Worm (Caenorhabditis elegans) whole organism, early embryonic: Measurements from ENCODE around the gene pho-5.

ENCODE experiments used
- B0310.2 ChIP-seq: sonication (generic microtip); optimal IDR thresholded peaks from 2 replicates; lab custom pipeline; 2016; ENCODE audit warnings: mild to moderate bottlenecking, missing genetic modification characterization, missing compliant biosample characterization
- F13C5.2 ChIP-seq: sonication (generic microtip); optimal IDR thresholded peaks from 2 replicates; lab custom pipeline; 2017; ENCODE audit warnings: mild to moderate bottlenecking, missing genetic modification characterization, inconsistent platforms, missing compliant biosample characterization
- aly-1 ChIP-seq: sonication (generic microtip); optimal IDR thresholded peaks from 2 replicates; lab custom pipeline; 2016; ENCODE audit warnings: missing genetic modification characterization, missing compliant biosample characterization
- ama-1 ChIP-seq: fragments of 150-350 bp; optimal IDR thresholded peaks from 2 replicates; lab custom pipeline; 2014
- ceh-13 ChIP-seq: fragments of 200-800 bp; sonication (Bioruptor generic); optimal IDR thresholded peaks from 2 replicates; lab custom pipeline; 2018; ENCODE audit warnings: mild to moderate bottlenecking, missing genetic modification characterization, missing compliant biosample characterization
- ceh-36 ChIP-seq: sonication (generic microtip); optimal IDR thresholded peaks from 2 replicates; lab custom pipeline; 2016; ENCODE audit warnings: missing genetic modification characterization, inconsistent platforms, missing compliant biosample characterization
- ets-7 ChIP-seq: sonication (generic microtip); optimal IDR thresholded peaks from 2 replicates; lab custom pipeline; 2016; ENCODE audit warnings: missing genotype, missing genetic modification characterization, missing compliant biosample characterization
- flt-1 ChIP-seq: fragments of 200-800 bp; sonication (Bioruptor generic); IDR thresholded peaks from 2 replicates; pipeline ENCODE4 v1.3.6; 2022; ENCODE audit warnings: missing genetic modification characterization, missing compliant biosample characterization
- hmbx-1 ChIP-seq: sonication (generic microtip); optimal IDR thresholded peaks from 2 replicates; lab custom pipeline; 2016; ENCODE audit warnings: mild to moderate bottlenecking, missing genetic modification characterization, missing compliant biosample characterization
- hmg-4 ChIP-seq: fragments of 200-800 bp; sonication (Bioruptor generic); optimal IDR thresholded peaks from 2 replicates; lab custom pipeline; 2018; ENCODE audit warnings: mild to moderate bottlenecking, missing genetic modification characterization, missing compliant biosample characterization
- hnd-1 ChIP-seq: sonication (generic microtip); optimal IDR thresholded peaks from 2 replicates; lab custom pipeline; 2016; ENCODE audit warnings: missing genetic modification characterization, missing compliant biosample characterization
- pes-1 ChIP-seq: fragments of 200-800 bp; sonication (Bioruptor generic); IDR thresholded peaks from 2 replicates; pipeline ENCODE4 v1.3.6; 2022; ENCODE audit warnings: missing genetic modification reagents, missing genetic modification characterization, missing compliant biosample characterization
- scrt-1 ChIP-seq: fragments of 200-800 bp; sonication (Bioruptor generic); IDR thresholded peaks from 2 replicates; pipeline ENCODE4 v1.3.6; 2022; ENCODE audit warnings: missing genetic modification characterization, missing compliant biosample characterization
- sea-1 ChIP-seq: fragments of 200-800 bp; sonication (Bioruptor generic); conservative IDR thresholded peaks from 2 replicates; pipeline ENCODE4 v1.3.6; 2022; ENCODE audit warnings: missing genetic modification characterization, missing compliant biosample characterization
- tbx-11 ChIP-seq: fragments of 200-800 bp; sonication (Bioruptor generic); IDR thresholded peaks from 2 replicates; pipeline ENCODE4 v1.3.6; 2022; ENCODE audit warnings: missing genetic modification characterization, missing compliant biosample characterization
- tbx-37 ChIP-seq: fragments of 200-800 bp; sonication (Bioruptor generic); conservative IDR thresholded peaks from 2 replicates; pipeline ENCODE4 v1.3.6; 2022; ENCODE audit warnings: missing genetic modification reagents, missing genetic modification characterization, missing compliant biosample characterization
- tra-4 ChIP-seq: sonication (generic microtip); optimal IDR thresholded peaks from 2 replicates; lab custom pipeline; 2017; ENCODE audit warnings: missing genetic modification characterization, missing compliant biosample characterization

Gene pho-5

ce11 chrIII:7281179-7281578 is 4.5 kb downstream of the pho-5 start, which contains the start of gene B0361.3:
TSS of gene B0361.3 (plus strand) at chrIII:7281462.
- TF ChIP-seq tbx-37 (no peak), hmbx-1 (tag; lab: Kevin White, UChicago) (no peak), scrt-1 (GFP tag; lab: Robert Waterston, UW) (no peak), ceh-36 (tag; lab: Kevin White, UChicago) (no peak), pes-1 (GFP tag; lab: Robert Waterston, UW) (no peak), F13C5.2 (no peak), flt-1 (GFP tag; lab: Robert Waterston, UW) (no peak), hnd-1 (no peak), B0310.2 (no peak), aly-1 (tag; lab: Kevin White, UChicago) (no peak), ceh-13 (no peak), sea-1 (no peak), hmg-4 (GFP tag; lab: Kevin White, UChicago) (no peak), tra-4 (no peak), tbx-11 (no peak), ets-7 (no peak), ama-1 (lab: Kevin White, UChicago) (no peak)

ce11 chrIII:7278491-7278890 is 7.2 kb downstream of the pho-5 start:
- TF ChIP-seq ceh-13 (no peak), sea-1 (no peak), hmbx-1 (tag; lab: Kevin White, UChicago) (no peak), hmg-4 (GFP tag; lab: Kevin White, UChicago) (no peak), B0310.2 (no peak), tra-4 (no peak), ama-1 (lab: Kevin White, UChicago) (no peak), pes-1 (GFP tag; lab: Robert Waterston, UW) (no peak), aly-1 (tag; lab: Kevin White, UChicago) (no peak), ceh-36 (tag; lab: Kevin White, UChicago) (no peak), tbx-37 (no peak), hnd-1 (no peak), scrt-1 (GFP tag; lab: Robert Waterston, UW) (no peak), F13C5.2 (no peak), flt-1 (GFP tag; lab: Robert Waterston, UW) (no peak), ets-7 (no peak), tbx-11 (no peak)

ce11 chrIII:7277228-7277627 is 8.5 kb downstream of the pho-5 start, which contains the start of the genes spot-1 and B0361.11:
TSS of gene spot-1 (minus strand) at chrIII:7277274.
TSS of gene B0361.11 (plus strand) at chrIII:7277599.
- TF ChIP-seq hmbx-1 (tag; lab: Kevin White, UChicago): no peak
- TF ChIP-seq scrt-1 (GFP tag; lab: Robert Waterston, UW): no peak
- TF ChIP-seq sea-1: no peak
- TF ChIP-seq hmg-4 (GFP tag; lab: Kevin White, UChicago): no peak
- TF ChIP-seq flt-1 (GFP tag; lab: Robert Waterston, UW): no peak

ce11 chrIII:7275296-7275695 is 10.4 kb downstream of the pho-5 start, which contains the start of gene psd-1:
TSS of gene psd-1 (minus strand) at chrIII:7275396.
- TF ChIP-seq sea-1: no peak
- TF ChIP-seq flt-1 (GFP tag; lab: Robert Waterston, UW): no peak
- no peak for TF ChIP-seq ets-7
- TF ChIP-seq tbx-37: no peak
- no peak for TF ChIP-seq tbx-11
- TF ChIP-seq ama-1 (lab: Kevin White, UChicago): no peak
- no peak for TF ChIP-seq aly-1 (tag; lab: Kevin White, UChicago)
- TF ChIP-seq scrt-1 (GFP tag; lab: Robert Waterston, UW): no peak
- TF ChIP-seq hmg-4 (GFP tag; lab: Kevin White, UChicago): no peak
- no peak for TF ChIP-seq tra-4
- no peak for TF ChIP-seq ceh-36 (tag; lab: Kevin White, UChicago)
- TF ChIP-seq hnd-1: no peak
- no peak for TF ChIP-seq ceh-13
- no peak for TF ChIP-seq B0310.2
- no peak for TF ChIP-seq hmbx-1 (tag; lab: Kevin White, UChicago)
- TF ChIP-seq pes-1 (GFP tag; lab: Robert Waterston, UW): no peak
- no peak for TF ChIP-seq F13C5.2

ce11 chrIII:7273718-7274117 is 12.0 kb downstream of the pho-5 start:
- TF ChIP-seq hmg-4 (GFP tag; lab: Kevin White, UChicago) (no peak), scrt-1 (GFP tag; lab: Robert Waterston, UW) (no peak), aly-1 (tag; lab: Kevin White, UChicago) (no peak), F13C5.2 (no peak), hnd-1 (no peak), tra-4 (no peak)

- TF ChIP-seq ets-7: no peak
- TF ChIP-seq hnd-1: no peak
- TF ChIP-seq ceh-36 (tag; lab: Kevin White, UChicago): no peak
- TF ChIP-seq tbx-37: no peak
- no peak for TF ChIP-seq hmg-4 (GFP tag; lab: Kevin White, UChicago)
Observed at ce11 chrIII:7272828-7273227, 12.9 kb downstream of the pho-5 start.

ce11 chrIII:7272088-7272487 is 13.6 kb downstream of the pho-5 start:
- TF ChIP-seq flt-1 (GFP tag; lab: Robert Waterston, UW) (0 out of 2 replicates have a peak, but pooled peaks have one; percentile 4), ceh-13 (no peak), hmg-4 (GFP tag; lab: Kevin White, UChicago) (peak; percentile 75), hnd-1 (no peak), scrt-1 (GFP tag; lab: Robert Waterston, UW) (no peak), F13C5.2 (peak; percentile 43), sea-1 (no peak), ets-7 (no peak)

ce11 chrIII:7271083-7271482 is 14.6 kb downstream of the pho-5 start:
- no peak for TF ChIP-seq scrt-1 (GFP tag; lab: Robert Waterston, UW)
- no peak for TF ChIP-seq ets-7
- TF ChIP-seq tra-4: no peak
- TF ChIP-seq flt-1 (GFP tag; lab: Robert Waterston, UW): no peak
- TF ChIP-seq sea-1: no peak
- no peak for TF ChIP-seq tbx-11
- TF ChIP-seq pes-1 (GFP tag; lab: Robert Waterston, UW): no peak
- TF ChIP-seq ama-1 (lab: Kevin White, UChicago): no peak
- TF ChIP-seq F13C5.2: no peak
- TF ChIP-seq ceh-36 (tag; lab: Kevin White, UChicago): no peak
- TF ChIP-seq B0310.2: no peak
- TF ChIP-seq tbx-37: no peak
- no peak for TF ChIP-seq ceh-13
- no peak for TF ChIP-seq aly-1 (tag; lab: Kevin White, UChicago)
- no peak for TF ChIP-seq hmbx-1 (tag; lab: Kevin White, UChicago)
- no peak for TF ChIP-seq hnd-1
